Worm (Caenorhabditis elegans): ENCODE measurements around the gene R01E6.5.
A peak's percentile ranks its signal among the peaks of the same experiment; 100 is the strongest.

DNA sequence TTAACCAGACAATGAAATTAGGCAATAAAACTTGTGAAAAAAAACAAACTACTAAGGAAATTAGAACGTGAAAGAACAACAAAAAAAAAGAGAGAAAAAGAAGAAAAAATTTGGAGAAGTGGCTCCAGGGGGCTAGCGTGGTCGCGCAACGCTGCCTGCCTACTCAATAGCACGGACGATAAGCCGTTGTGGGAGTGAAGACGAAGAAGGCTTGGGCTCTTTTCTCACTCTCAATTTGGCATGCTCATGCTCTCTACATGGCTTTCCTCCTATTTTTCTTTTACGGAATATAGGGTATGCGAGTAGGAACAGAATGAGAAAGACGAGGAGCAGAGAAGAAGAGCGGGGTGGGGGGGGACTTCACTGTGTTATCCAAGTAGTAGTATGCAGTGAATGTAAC lies 34.6 kb upstream of the R01E6.5 start:
- TF ChIP-seq aly-1 (tag; optimal IDR thresholded peaks at IDR 0.05) (no peak), flt-1 (GFP tag; IDR thresholded peaks at IDR 0.05) (no peak), tbx-11 (GFP tag; IDR thresholded peaks at IDR 0.05) (no peak), hmg-4 (GFP tag; optimal IDR thresholded peaks at IDR 0.05) (peak; percentile 34), ama-1 (optimal IDR thresholded peaks at IDR 0.05) (no peak), scrt-1 (GFP tag; IDR thresholded peaks at IDR 0.05) (no peak), tbx-37 (GFP tag; conservative IDR thresholded peaks at IDR 0.05) (no peak), F13C5.2 (tag; optimal IDR thresholded peaks at IDR 0.05) (peak; percentile 39), ets-7 (tag; optimal IDR thresholded peaks at IDR 0.05) (no peak)

Measured in whole organism, early embryonic.